Worm (Caenorhabditis elegans) whole organism, midembryonic: ENCODE measurements around the gene B0403.3.

Experiments
- T22C8.4 ChIP-seq: fragments of 200-800 bp; sonication (Bioruptor generic); IDR thresholded peaks from 2 replicates; pipeline ENCODE4 v1.3.6; 2022; ENCODE audit warnings: missing genetic modification characterization, missing compliant biosample characterization
- klf-2 ChIP-seq: fragments of 200-800 bp; sonication (Bioruptor generic); conservative IDR thresholded peaks from 2 replicates; pipeline ENCODE4 v1.3.6; 2022; ENCODE audit warnings: missing genetic modification reagents, missing genetic modification characterization, missing compliant biosample characterization
- ref-1 ChIP-seq: fragments of 200-800 bp; sonication (Bioruptor generic); conservative IDR thresholded peaks from 2 replicates; pipeline ENCODE4 v1.3.6; 2022; ENCODE audit warnings: missing genetic modification reagents, missing genetic modification characterization, missing compliant biosample characterization
- tab-1 ChIP-seq: fragments of 200-800 bp; sonication (Bioruptor generic); IDR thresholded peaks from 2 replicates; pipeline ENCODE4 v1.3.6; 2022; ENCODE audit warnings: missing genetic modification characterization, missing compliant biosample characterization
- ztf-23 ChIP-seq: fragments of 200-800 bp; sonication (Bioruptor generic); IDR thresholded peaks from 2 replicates; pipeline ENCODE4 v1.3.6; 2022; ENCODE audit warnings: missing genetic modification reagents, missing genetic modification characterization, missing compliant biosample characterization

- no peak for TF ChIP-seq ztf-23 (GFP tag; lab: Robert Waterston, UW)
- no peak for TF ChIP-seq klf-2 (GFP tag; lab: Robert Waterston, UW)
- TF ChIP-seq ref-1 (GFP tag; lab: Robert Waterston, UW), result no peak
- TF ChIP-seq tab-1 (GFP tag; lab: Robert Waterston, UW), result no peak
- no peak for TF ChIP-seq T22C8.4
Observed at ce11 chrX:7028836-7029235, 34.3 kb downstream of the B0403.3 start, which contains the start of gene flp-26.
